Fruit fly (Drosophila melanogaster) whole organism, embryonic: ENCODE results near the gene mas.
A peak's percentile ranks its signal among the peaks of the same experiment; 100 is the strongest.

Source experiments
- Abd-B ChIP-seq: fragments of 200-800 bp; sonication (Bioruptor generic); optimal IDR thresholded peaks from 2 replicates; lab custom pipeline; 2018; ENCODE audit warnings: missing biosample characterization, mild to moderate bottlenecking, missing genetic modification characterization, moderate library complexity
- CG10431 ChIP-seq: fragments of 200-800 bp; sonication (Bioruptor generic); optimal IDR thresholded peaks from 3 replicates; lab custom pipeline; 2018; ENCODE audit warnings: missing biosample characterization, mild to moderate bottlenecking, missing genetic modification characterization
- CG10979 ChIP-seq: fragments of 200-800 bp; sonication (Bioruptor generic); optimal IDR thresholded peaks from 2 replicates; lab custom pipeline; 2018; ENCODE audit warnings: missing biosample characterization, mild to moderate bottlenecking, missing genetic modification characterization, moderate library complexity
- CG12659 ChIP-seq: fragments of 200-800 bp; sonication (Bioruptor generic); optimal IDR thresholded peaks from 3 replicates; lab custom pipeline; 2017; ENCODE audit warnings: mild to moderate bottlenecking, missing biosample characterization, missing genetic modification reagents, missing genetic modification characterization
- CG12942 ChIP-seq: fragments of 200-800 bp; sonication (Bioruptor generic); optimal IDR thresholded peaks from 3 replicates; lab custom pipeline; 2016; ENCODE audit warnings: missing biosample characterization, missing genetic modification characterization
- CG14710 ChIP-seq: fragments of 200-800 bp; sonication (Bioruptor generic); optimal IDR thresholded peaks from 3 replicates; lab custom pipeline; 2019; ENCODE audit warnings: missing biosample characterization, mild to moderate bottlenecking, missing genetic modification characterization, moderate library complexity
- CG1603 ChIP-seq: fragments of 200-800 bp; sonication (Bioruptor generic); optimal IDR thresholded peaks from 2 replicates; lab custom pipeline; 2019; ENCODE audit warnings: missing biosample characterization, mild to moderate bottlenecking, missing genetic modification characterization, moderate library complexity
- CG17359 ChIP-seq: fragments of 200-800 bp; sonication (Bioruptor generic); optimal IDR thresholded peaks from 3 replicates; lab custom pipeline; 2018; ENCODE audit warnings: missing biosample characterization, mild to moderate bottlenecking, missing genetic modification characterization, moderate library complexity
- CG17568 ChIP-seq: fragments of 200-800 bp; sonication (Bioruptor generic); optimal IDR thresholded peaks from 2 replicates; lab custom pipeline; 2018; ENCODE audit warnings: missing biosample characterization, mild to moderate bottlenecking, missing genetic modification characterization, moderate library complexity
- CG17612 ChIP-seq: fragments of 200-800 bp; sonication (Bioruptor generic); IDR thresholded peaks from 2 replicates; pipeline ENCODE4 v1.3.6; 2022; ENCODE audit warnings: missing biosample characterization, missing genetic modification characterization
- CG2712 ChIP-seq: fragments of 200-800 bp; optimal IDR thresholded peaks from 3 replicates; lab custom pipeline; 2019; ENCODE audit warnings: missing biosample characterization, mild to moderate bottlenecking, missing genetic modification characterization, moderate library complexity
- CG3281 ChIP-seq: fragments of 200-800 bp; sonication (Bioruptor generic); optimal IDR thresholded peaks from 3 replicates; lab custom pipeline; 2017; ENCODE audit warnings: missing biosample characterization, mild to moderate bottlenecking, missing genetic modification characterization
- CG34224 ChIP-seq: fragments of 200-800 bp; sonication (Bioruptor generic); IDR thresholded peaks from 3 replicates; pipeline ENCODE4 v1.3.6; 2022; ENCODE audit warnings: missing biosample characterization, missing genetic modification characterization; ENCODE audit not compliant: partially characterized antibody
- CG4360 ChIP-seq: fragments of 200-800 bp; sonication (Bioruptor generic); IDR thresholded peaks from 2 replicates; pipeline ENCODE4 v1.3.6; 2022; ENCODE audit warnings: missing biosample characterization, missing genetic modification characterization
- CG4404 ChIP-seq: fragments of 200-800 bp; sonication (Bioruptor generic); IDR thresholded peaks from 2 replicates; pipeline ENCODE4 v1.3.6; 2022; ENCODE audit warnings: missing biosample characterization, missing genetic modification characterization
- CG4730 ChIP-seq: fragments of 200-800 bp; sonication (Bioruptor generic); IDR thresholded peaks from 2 replicates; pipeline ENCODE4 v1.3.6; 2022; ENCODE audit warnings: missing biosample characterization, missing genetic modification characterization
- CG5245 ChIP-seq: fragments of 200-800 bp; sonication (Bioruptor generic); optimal IDR thresholded peaks from 3 replicates; lab custom pipeline; 2016; ENCODE audit warnings: missing biosample characterization, missing genetic modification characterization
- CG9437 ChIP-seq: fragments of 200-800 bp; sonication (Bioruptor generic); optimal IDR thresholded peaks from 2 replicates; lab custom pipeline; 2018; ENCODE audit warnings: missing biosample characterization, mild to moderate bottlenecking, missing genetic modification characterization
- Dfd ChIP-seq, 2 experiments: fragments of >200 bp; optimal IDR thresholded peaks; 2 replicates each; lab custom pipeline; 2017; ENCODE audit warnings: missing biosample characterization in 2 of 2, missing genetic modification characterization in 2 of 2
- Doc3 ChIP-seq: fragments of 200-800 bp; sonication (Bioruptor generic); IDR thresholded peaks from 3 replicates; pipeline ENCODE4 v1.3.6; 2022; ENCODE audit warnings: missing biosample characterization, missing genetic modification characterization; ENCODE audit not compliant: partially characterized antibody
- Drgx ChIP-seq: fragments of 200-800 bp; sonication (Bioruptor generic); IDR thresholded peaks from 2 replicates; pipeline ENCODE4 v1.3.6; 2022; ENCODE audit warnings: missing biosample characterization, missing genetic modification characterization
- Hand ChIP-seq: fragments of 200-800 bp; sonication (Bioruptor generic); optimal IDR thresholded peaks from 2 replicates; lab custom pipeline; 2017; ENCODE audit warnings: mild to moderate bottlenecking, missing biosample characterization, missing genetic modification reagents, missing genetic modification characterization
- Hsf ChIP-seq: fragments of 200-800 bp; sonication (Bioruptor generic); optimal IDR thresholded peaks from 3 replicates; lab custom pipeline; 2016; ENCODE audit warnings: missing biosample characterization, missing genetic modification characterization
- Kr ChIP-seq: fragments of 200-800 bp; sonication (Bioruptor generic); optimal IDR thresholded peaks from 2 replicates; lab custom pipeline; 2017; ENCODE audit warnings: missing biosample characterization, mild to moderate bottlenecking, missing genetic modification characterization
- Myb ChIP-seq: fragments of 200-800 bp; sonication (Bioruptor generic); optimal IDR thresholded peaks from 2 replicates; lab custom pipeline; 2016; ENCODE audit warnings: missing biosample characterization, missing genetic modification characterization
- NC2α ChIP-seq: fragments of 200-800 bp; sonication (Bioruptor generic); optimal IDR thresholded peaks from 2 replicates; lab custom pipeline; 2016; ENCODE audit warnings: missing biosample characterization, missing genetic modification characterization
- Neu2 ChIP-seq: fragments of 200-800 bp; sonication (Bioruptor generic); optimal IDR thresholded peaks from 3 replicates; lab custom pipeline; 2016; ENCODE audit warnings: missing biosample characterization, missing genetic modification characterization, borderline replicate concordance
- Pdp1 ChIP-seq, 2 experiments: fragments of 200-800 bp; sonication (Bioruptor generic); optimal IDR thresholded peaks; 3 replicates each; lab custom pipeline; 2016; ENCODE audit warnings: missing biosample characterization in 2 of 2, missing genetic modification characterization in 2 of 2, mild to moderate bottlenecking in 1 of 2, moderate library complexity in 1 of 2
- Ptx1 ChIP-seq: fragments of 200-800 bp; sonication (Bioruptor generic); IDR thresholded peaks from 2 replicates; pipeline ENCODE4 v1.3.6; 2022; ENCODE audit warnings: missing biosample characterization, missing genetic modification characterization
- Rx ChIP-seq: fragments of 200-800 bp; sonication (Bioruptor generic); IDR thresholded peaks from 2 replicates; pipeline ENCODE4 v1.3.6; 2022; ENCODE audit warnings: missing biosample characterization, missing genetic modification characterization
- Side ChIP-seq: fragments of 200-800 bp; sonication (Bioruptor generic); optimal IDR thresholded peaks from 2 replicates; lab custom pipeline; 2016; ENCODE audit warnings: missing biosample characterization, missing genetic modification characterization
- Six4 ChIP-seq: fragments of 200-800 bp; sonication (Bioruptor generic); optimal IDR thresholded peaks from 2 replicates; lab custom pipeline; 2016; ENCODE audit warnings: missing biosample characterization, missing genetic modification characterization
- Sox100B ChIP-seq: fragments of 200-800 bp; sonication (Bioruptor generic); optimal IDR thresholded peaks from 3 replicates; lab custom pipeline; 2018; ENCODE audit warnings: missing biosample characterization, mild to moderate bottlenecking, missing genetic modification characterization
- YL-1 ChIP-seq: fragments of 200-800 bp; sonication (Bioruptor generic); optimal IDR thresholded peaks from 3 replicates; lab custom pipeline; 2017; ENCODE audit warnings: missing biosample characterization, mild to moderate bottlenecking, missing genetic modification characterization
- dysf ChIP-seq: fragments of 200-800 bp; sonication (Bioruptor generic); IDR thresholded peaks from 3 replicates; pipeline ENCODE4 v1.3.6; 2022; ENCODE audit warnings: missing biosample characterization, missing genetic modification characterization
- hkb ChIP-seq, 2 experiments: fragments of 200-800 bp in 1 of 2; fragments of >200 bp in 1 of 2; sonication (Bioruptor generic) in 1 of 2; IDR thresholded peaks in 1 of 2; optimal IDR thresholded peaks in 1 of 2; 2 replicates each; pipeline versions ENCODE4 v1.3.6 to Lab custom; 2017 to 2022; ENCODE audit warnings: missing biosample characterization in 1 of 2, missing genetic modification characterization in 1 of 2
- pb ChIP-seq: fragments of 200-800 bp; sonication (Bioruptor generic); optimal IDR thresholded peaks from 3 replicates; lab custom pipeline; 2016; ENCODE audit warnings: missing biosample characterization, missing genetic modification characterization
- phol ChIP-seq: fragments of 200-800 bp; sonication (Bioruptor generic); optimal IDR thresholded peaks from 3 replicates; lab custom pipeline; 2018; ENCODE audit warnings: missing biosample characterization, mild to moderate bottlenecking, missing genetic modification characterization, moderate library complexity
- prd ChIP-seq, 3 experiments: fragments of >200 bp in 2 of 3; fragments of 200-800 bp in 1 of 3; sonication (Bioruptor generic) in 1 of 3; optimal IDR thresholded peaks in 2 of 3; IDR thresholded peaks in 1 of 3; 2 replicates in 2 of 3; 3 replicates in 1 of 3; pipeline versions ENCODE4 v1.3.6 to Lab custom; 2017 to 2022; ENCODE audit warnings: missing biosample characterization in 1 of 3, missing genetic modification characterization in 1 of 3
- sc ChIP-seq, 3 experiments: fragments of >200 bp in 2 of 3; fragments of 200-800 bp in 1 of 3; sonication (Bioruptor generic) in 1 of 3; optimal IDR thresholded peaks; 2 replicates in 2 of 3; 3 replicates in 1 of 3; lab custom pipeline; 2017; ENCODE audit warnings: mild to moderate bottlenecking in 1 of 3, missing biosample characterization in 1 of 3, missing genetic modification characterization in 1 of 3, missing genetic modification reagents in 1 of 3
- scrt ChIP-seq: fragments of 200-800 bp; sonication (Bioruptor generic); optimal IDR thresholded peaks from 2 replicates; lab custom pipeline; 2018; ENCODE audit warnings: missing biosample characterization, mild to moderate bottlenecking, missing genetic modification characterization, moderate library complexity
- sens ChIP-seq: fragments of 200-800 bp; sonication (Bioruptor generic); peaks from one replicate; lab custom pipeline; 2016; ENCODE audit warnings: missing biosample characterization, missing genetic modification characterization
- sob ChIP-seq: fragments of 200-800 bp; sonication (Bioruptor generic); IDR thresholded peaks from 2 replicates; pipeline ENCODE4 v1.3.6; 2022; ENCODE audit warnings: missing biosample characterization, missing genetic modification characterization
- tap ChIP-seq: fragments of 200-800 bp; optimal IDR thresholded peaks from 3 replicates; lab custom pipeline; 2019; ENCODE audit warnings: missing biosample characterization, mild to moderate bottlenecking, missing genetic modification characterization, moderate library complexity
- tgo ChIP-seq: fragments of 200-800 bp; sonication (Bioruptor generic); IDR thresholded peaks from 3 replicates; pipeline ENCODE4 v1.3.6; 2022; ENCODE audit warnings: missing biosample characterization, missing genetic modification characterization
- tio ChIP-seq: fragments of 200-800 bp; sonication (Bioruptor generic); optimal IDR thresholded peaks from 2 replicates; lab custom pipeline; 2017; ENCODE audit warnings: missing biosample characterization, missing genetic modification characterization, inconsistent platforms
- trem ChIP-seq: fragments of 200-800 bp; optimal IDR thresholded peaks from 3 replicates; lab custom pipeline; 2019; ENCODE audit warnings: missing biosample characterization, mild to moderate bottlenecking, missing genetic modification characterization, moderate library complexity
- twi ChIP-seq: fragments of 200-800 bp; optimal IDR thresholded peaks from 2 replicates; lab custom pipeline; 2019; ENCODE audit warnings: missing biosample characterization, mild to moderate bottlenecking, missing genetic modification characterization, moderate library complexity
- zen ChIP-seq: fragments of 200-800 bp; sonication (Bioruptor generic); optimal IDR thresholded peaks from 3 replicates; lab custom pipeline; 2018; ENCODE audit warnings: missing biosample characterization, mild to moderate bottlenecking, missing genetic modification characterization, moderate library complexity

Gene mas

dm6 chr3L:4209731-4210130 is 42.5 kb upstream of the mas start (continued):
- TF ChIP-seq YL-1 (no peak), scrt (no peak), CG14710 (peak; percentile 23), tap (tag; lab: Kevin White, UChicago) (peak; percentile 35), CG2712 (tag; lab: Kevin White, UChicago) (peak; percentile 62), Neu2 (GFP tag; lab: Kevin White, UChicago) (no peak), CG5245 (GFP tag; lab: Kevin White, UChicago) (peak; percentile 4), CG34224 (GFP tag; lab: Robert Waterston, UW) (no peak), NC2α (GFP tag; lab: Kevin White, UChicago) (no peak), Sox100B (no peak), zen (tag; lab: Kevin White, UChicago) (peak; percentile 60), tgo (GFP tag; lab: Robert Waterston, UW) (0 out of 3 replicates have a peak, but pooled peaks have one; percentile 26), phol (tag; lab: Kevin White, UChicago) (peak; percentile 42), pb (GFP tag; lab: Kevin White, UChicago) (no peak), CG10431 (GFP tag; lab: Kevin White, UChicago) (no peak), CG17612 (GFP tag; lab: Robert Waterston, UW) (no peak), sob (peak; percentile 12; the same call in 1 of the 2 replicates), Myb (no peak), Dfd (GFP tag; optimal IDR thresholded peaks at IDR 0.05; lab: Kevin White, UChicago) (no peak), CG10979 (tag; lab: Kevin White, UChicago) (peak; percentile 52), twi (tag; lab: Kevin White, UChicago) (no peak), CG1603 (tag; lab: Kevin White, UChicago) (no peak), CG17568 (no peak), Rx (GFP tag; lab: Robert Waterston, UW) (0 out of 2 replicates have a peak, but pooled peaks have one; percentile 35), sc (optimal IDR thresholded peaks at IDR 0.05; lab: Kevin White, UChicago) (no peak), sc (GFP tag; optimal IDR thresholded peaks at IDR 0.05; lab: Kevin White, UChicago) (no peak), CG17359 (tag; lab: Kevin White, UChicago) (peak; percentile 34), CG4730 (0 out of 2 replicates have a peak, but pooled peaks have one; percentile 18), Side (GFP tag; lab: Kevin White, UChicago) (no peak), dysf (0 out of 3 replicates have a peak, but pooled peaks have one; percentile 26), Hand (GFP tag; lab: Kevin White, UChicago) (no peak), Hsf (GFP tag; lab: Kevin White, UChicago) (no peak), Abd-B (GFP tag; lab: Kevin White, UChicago) (no peak), CG3281 (no peak), sens (peak; percentile 82), hkb (optimal IDR thresholded peaks at IDR 0.05; lab: Kevin White, UChicago) (no peak), hkb (GFP tag; IDR thresholded peaks at IDR 0.05; lab: Robert Waterston, UW) (0 out of 2 replicates have a peak, but pooled peaks have one; percentile 11), CG4360 (no peak), prd (optimal IDR thresholded peaks at IDR 0.05; lab: Kevin White, UChicago) (no peak), prd (GFP tag; IDR thresholded peaks at IDR 0.05; lab: Robert Waterston, UW) (peak; percentile 68; the same call in 2 of the 3 replicates), Six4 (GFP tag; lab: Kevin White, UChicago) (peak; percentile 11), Drgx (GFP tag; lab: Robert Waterston, UW) (peak; percentile 74), trem (tag; lab: Kevin White, UChicago) (peak; percentile 16), CG12659 (GFP tag; lab: Kevin White, UChicago) (no peak), CG12942 (GFP tag; lab: Kevin White, UChicago) (no peak), Doc3 (GFP tag; lab: Robert Waterston, UW) (no peak), tio (no peak), Ptx1 (GFP tag; lab: Robert Waterston, UW) (peak; percentile 23; the same call in 1 of the 2 replicates), Pdp1 (GFP tag; optimal IDR thresholded peaks at IDR 0.05; lab: Kevin White, UChicago) (no peak), Kr (GFP tag; lab: Kevin White, UChicago) (no peak), CG4404 (GFP tag; lab: Robert Waterston, UW) (0 out of 2 replicates have a peak, but pooled peaks have one; percentile 18), CG9437 (GFP tag; lab: Kevin White, UChicago) (no peak)
